Worm (Caenorhabditis elegans): Measurements from ENCODE around the gene dnj-16.
A peak's percentile ranks its signal among the peaks of the same experiment; 100 is the strongest.

The dnj-16 gene

ce11 chrIII:4152309-4152708, 38.6 kb upstream of the dnj-16 start:
- peak; percentile 70 for TF ChIP-seq set-16 (GFP tag; IDR thresholded peaks at IDR 0.05)
- TF ChIP-seq hif-1 (tag; optimal IDR thresholded peaks at IDR 0.05), result no peak

- TF ChIP-seq tra-1 (GFP tag; IDR thresholded peaks at IDR 0.05), result no peak
- no peak for TF ChIP-seq nhr-76 (tag; optimal IDR thresholded peaks at IDR 0.05)
- TF ChIP-seq zfp-3 (GFP tag; conservative IDR thresholded peaks at IDR 0.05), result 0 out of 2 replicates have a peak, but pooled peaks have one; percentile 16
- peak; percentile 6 for TF ChIP-seq duxl-1 (tag; optimal IDR thresholded peaks at IDR 0.05; ENCODE audit: poor library complexity)
- peak; percentile 21; the same call in 1 of the 2 replicates for TF ChIP-seq lin-38 (GFP tag; IDR thresholded peaks at IDR 0.05)
- TF ChIP-seq T20F7.1 (GFP tag; optimal IDR thresholded peaks at IDR 0.05), result peak; percentile 49
- no peak for TF ChIP-seq ztf-11 (tag; optimal IDR thresholded peaks at IDR 0.05)
- no peak for TF ChIP-seq lin-15B (tag; optimal IDR thresholded peaks at IDR 0.05)
- TF ChIP-seq skn-1 (tag; optimal IDR thresholded peaks at IDR 0.05), result no peak
- 0 out of 2 replicates have a peak, but pooled peaks have one; percentile 27 for TF ChIP-seq lim-7 (GFP tag; IDR thresholded peaks at IDR 0.05)
- peak; percentile 65 for TF ChIP-seq ama-1 (optimal IDR thresholded peaks at IDR 0.05)
- TF ChIP-seq lin-39 (tag; optimal IDR thresholded peaks at IDR 0.05), result no peak
- 0 out of 2 replicates have a peak, but pooled peaks have one; percentile 22 for TF ChIP-seq ctbp-1 (GFP tag; IDR thresholded peaks at IDR 0.05)
Measured at ce11 chrIII:4152828-4153227, 38.1 kb upstream of the dnj-16 start.

- TF ChIP-seq nhr-10 (tag; optimal IDR thresholded peaks at IDR 0.05) (no peak), lsy-2 (tag; optimal IDR thresholded peaks at IDR 0.05) (peak in 1 of 2 experiments; percentile 41)
Measured at ce11 chrIII:4153299-4153698, 37.6 kb upstream of the dnj-16 start, which contains the start of gene glod-4. glod-4 (plus strand) TSS chrIII:4153599.

- TF ChIP-seq mep-1 (tag; optimal IDR thresholded peaks at IDR 0.05) (no peak), aha-1 (tag) (no peak), nhr-41 (GFP tag; IDR thresholded peaks at IDR 0.05) (no peak), daf-16 (GFP tag; optimal IDR thresholded peaks at IDR 0.05) (no peak), daf-16 (tag; optimal IDR thresholded peaks at IDR 0.05) (no peak), unc-130 (GFP tag; optimal IDR thresholded peaks at IDR 0.05) (no peak), sdz-12 (GFP tag; optimal IDR thresholded peaks at IDR 0.05) (no peak), F10B5.3 (tag; optimal IDR thresholded peaks at IDR 0.05) (no peak), dmd-8 (GFP tag; IDR thresholded peaks at IDR 0.05) (no peak), dpl-1 (GFP tag; optimal IDR thresholded peaks at IDR 0.05) (no peak), ceh-32 (tag; optimal IDR thresholded peaks at IDR 0.05; ENCODE audit: poor library complexity) (no peak), aly-2 (tag; optimal IDR thresholded peaks at IDR 0.05) (no peak), mdt-29 (GFP tag; IDR thresholded peaks at IDR 0.05) (no peak), ceh-28 (tag; optimal IDR thresholded peaks at IDR 0.05) (no peak), ces-1 (GFP tag; optimal IDR thresholded peaks at IDR 0.05) (no peak), lir-3 (tag; optimal IDR thresholded peaks at IDR 0.05) (no peak), mes-2 (tag; optimal IDR thresholded peaks at IDR 0.05; ENCODE audit: poor library complexity, severe bottlenecking) (no peak)
Measured at ce11 chrIII:4157298-4157697, 33.6 kb upstream of the dnj-16 start, which contains the start of gene C16C10.9. C16C10.9 (minus strand) TSS chrIII:4157398.

ce11 chrIII:4160937-4161336, 30.0 kb upstream of the dnj-16 start, which contains the start of gene C01G12.16:
C01G12.16 (plus strand) TSS chrIII:4161237.
- TF ChIP-seq dmd-6 (GFP tag; IDR thresholded peaks at IDR 0.05), result no peak
- no peak for TF ChIP-seq fkh-10 (GFP tag; optimal IDR thresholded peaks at IDR 0.05)
- no peak for TF ChIP-seq pqm-1 (tag; optimal IDR thresholded peaks at IDR 0.05)
